Fruit fly (Drosophila melanogaster): Measurements from ENCODE around the gene CG43335.

CG43335 gene

DNA sequence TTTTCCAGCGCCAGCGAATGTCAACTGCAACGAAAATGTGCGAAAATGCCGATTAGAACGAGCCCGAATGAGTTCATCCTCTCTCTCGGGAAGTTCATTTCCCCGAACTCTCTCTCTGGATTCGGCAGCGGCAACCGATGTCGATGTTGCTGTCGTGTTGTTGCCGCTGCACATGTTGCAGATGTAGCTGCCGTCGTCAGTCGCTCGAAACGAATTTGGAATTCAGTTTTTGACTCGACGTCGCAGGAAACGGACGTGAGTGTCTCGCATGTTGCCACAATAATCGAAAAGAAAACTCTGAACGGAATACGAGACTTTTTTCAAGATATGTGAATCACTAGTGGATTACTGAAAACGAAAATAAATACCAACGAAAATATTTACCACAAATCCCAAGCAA is 30.7 kb downstream of the CG43335 start, which contains the start of gene pxb:
Gene pxb, plus strand, starts transcription at position 222 of the 400 bp plus-strand sequence.
- TF ChIP-seq gsb-n (tag; optimal IDR thresholded peaks at IDR 0.05), result peak; percentile 78
- TF ChIP-seq CrebB (tag; optimal IDR thresholded peaks at IDR 0.05), result peak; percentile 44
- TF ChIP-seq Awh (GFP tag; IDR thresholded peaks at IDR 0.05), result 0 out of 2 replicates have a peak, but pooled peaks have one; percentile 7
- TF ChIP-seq prd (optimal IDR thresholded peaks at IDR 0.05), result no peak
- TF ChIP-seq prd (GFP tag; IDR thresholded peaks at IDR 0.05), result 0 out of 3 replicates have a peak, but pooled peaks have one; percentile 32
- TF ChIP-seq ara (GFP tag; IDR thresholded peaks at IDR 0.05), result 0 out of 2 replicates have a peak, but pooled peaks have one; percentile 30
- TF ChIP-seq scrt (GFP tag; optimal IDR thresholded peaks at IDR 0.05), result peak; percentile 7
- no peak for TF ChIP-seq NK7.1 (GFP tag; optimal IDR thresholded peaks at IDR 0.05)
- TF ChIP-seq CG1024 (GFP tag; IDR thresholded peaks at IDR 0.05), result peak; percentile 43; the same call in 1 of the 2 replicates
- TF ChIP-seq zf30C (GFP tag; optimal IDR thresholded peaks at IDR 0.05), result peak; percentile 48
- no peak for TF ChIP-seq CG7839 (tag; optimal IDR thresholded peaks at IDR 0.05)
- TF ChIP-seq dmrt99B (tag; optimal IDR thresholded peaks at IDR 0.05), result peak; percentile 23
- TF ChIP-seq CG7357 (GFP tag; IDR thresholded peaks at IDR 0.05), result no peak
- TF ChIP-seq CG11696 (GFP tag; IDR thresholded peaks at IDR 0.05), result no peak
- TF ChIP-seq Mad (GFP tag; optimal IDR thresholded peaks at IDR 0.05), result peak; percentile 24
- TF ChIP-seq CG17385 (GFP tag; optimal IDR thresholded peaks at IDR 0.05), result peak; percentile 20
- TF ChIP-seq CG10543 (GFP tag; optimal IDR thresholded peaks at IDR 0.05), result no peak
- peak; percentile 2 for TF ChIP-seq lab (GFP tag; optimal IDR thresholded peaks at IDR 0.05)
- no peak for TF ChIP-seq CG13123 (GFP tag; optimal IDR thresholded peaks at IDR 0.05)
- TF ChIP-seq MTF-1 (GFP tag; optimal IDR thresholded peaks at IDR 0.05; ENCODE audit: borderline replicate concordance), result peak; percentile 0
- peak; percentile 52; the same call in 1 of the 3 replicates for TF ChIP-seq otp (GFP tag; IDR thresholded peaks at IDR 0.05)
- peak; percentile 63; the same call in 1 of the 3 replicates for TF ChIP-seq CG6791 (GFP tag; IDR thresholded peaks at IDR 0.05; ENCODE audit: partially characterized antibody)
- TF ChIP-seq Dll (GFP tag; IDR thresholded peaks at IDR 0.05; ENCODE audit: partially characterized antibody), result no peak
- TF ChIP-seq Stat92E (GFP tag; optimal IDR thresholded peaks at IDR 0.05), result peak in 1 of 3 experiments; percentile 48
- TF ChIP-seq fd64A (GFP tag; optimal IDR thresholded peaks at IDR 0.05), result peak; percentile 27
- peak; percentile 38 for TF ChIP-seq CG8924 (tag; optimal IDR thresholded peaks at IDR 0.05)
- TF ChIP-seq CG13287 (GFP tag; IDR thresholded peaks at IDR 0.05; ENCODE audit: partially characterized antibody), result peak; percentile 41; the same call in 1 of the 2 replicates
- no peak for TF ChIP-seq CG3163 (GFP tag; optimal IDR thresholded peaks at IDR 0.05)
- no peak for TF ChIP-seq CG2889 (GFP tag; IDR thresholded peaks at IDR 0.05)
- TF ChIP-seq CG3995 (GFP tag; optimal IDR thresholded peaks at IDR 0.05), result no peak
- no peak for TF ChIP-seq CG2202 (tag; optimal IDR thresholded peaks at IDR 0.05)
- peak; percentile 35 for TF ChIP-seq kay (GFP tag; optimal IDR thresholded peaks at IDR 0.05)
- TF ChIP-seq stwl (tag; optimal IDR thresholded peaks at IDR 0.05), result peak; percentile 28
- TF ChIP-seq peb (GFP tag; IDR thresholded peaks at IDR 0.05), result no peak
- peak in 1 of 2 experiments; percentile 55 for TF ChIP-seq tll (GFP tag; optimal IDR thresholded peaks at IDR 0.05)
- 0 out of 2 replicates have a peak, but pooled peaks have one; percentile 10 for TF ChIP-seq MBD-R2 (GFP tag; IDR thresholded peaks at IDR 0.05)
- TF ChIP-seq twi (tag; optimal IDR thresholded peaks at IDR 0.05), result peak; percentile 31
- peak; percentile 21; the same call in 1 of the 2 replicates for TF ChIP-seq CG8765 (GFP tag; IDR thresholded peaks at IDR 0.05)
- no peak for TF ChIP-seq shn (GFP tag; optimal IDR thresholded peaks at IDR 0.05)
- TF ChIP-seq CG11504 (tag; optimal IDR thresholded peaks at IDR 0.05), result peak; percentile 100
- peak; percentile 17 for TF ChIP-seq Nf-YC (tag; optimal IDR thresholded peaks at IDR 0.05)
- 0 out of 2 replicates have a peak, but pooled peaks have one; percentile 32 for TF ChIP-seq sna (GFP tag; IDR thresholded peaks at IDR 0.05; ENCODE audit: partially characterized antibody)
- TF ChIP-seq Eip74EF (GFP tag; optimal IDR thresholded peaks at IDR 0.05), result no peak
- TF ChIP-seq Nf-YA (GFP tag; IDR thresholded peaks at IDR 0.05), result no peak
- TF ChIP-seq Doc3 (GFP tag; IDR thresholded peaks at IDR 0.05; ENCODE audit: partially characterized antibody), result no peak
- peak; percentile 80 for TF ChIP-seq z (GFP tag; IDR thresholded peaks at IDR 0.05)
- TF ChIP-seq pros (GFP tag; optimal IDR thresholded peaks at IDR 0.05), result peak; percentile 61
- peak; percentile 30 for TF ChIP-seq CG12769 (tag; optimal IDR thresholded peaks at IDR 0.05)
- TF ChIP-seq trem (tag; optimal IDR thresholded peaks at IDR 0.05), result peak; percentile 10
